Worm (Caenorhabditis elegans): Measurements from ENCODE around the gene B0393.4.
A peak's percentile ranks its signal among the peaks of the same experiment; 100 is the strongest.

Gene B0393.4

ce11 chrIII:4756983-4757382 is 6.4 kb downstream of the B0393.4 start, which contains the start of gene fbxl-2 (continued):
- TF ChIP-seq bed-2 (GFP tag; IDR thresholded peaks at IDR 0.05), result peak; percentile 82
- peak; percentile 85 for TF ChIP-seq lsl-1 (GFP tag; optimal IDR thresholded peaks at IDR 0.05)
- peak; percentile 92 for TF ChIP-seq ZK185.1 (tag; optimal IDR thresholded peaks at IDR 0.05; ENCODE audit: poor library complexity, severe bottlenecking)
- peak; percentile 63 for TF ChIP-seq egrh-3 (GFP tag; IDR thresholded peaks at IDR 0.05)
- TF ChIP-seq D2030.7 (GFP tag; IDR thresholded peaks at IDR 0.05), result peak; percentile 89
- TF ChIP-seq dpff-1 (tag; optimal IDR thresholded peaks at IDR 0.05), result no peak
- TF ChIP-seq Y67H2A.10 (GFP tag; conservative IDR thresholded peaks at IDR 0.05), result peak; percentile 71
- TF ChIP-seq ama-1 (optimal IDR thresholded peaks at IDR 0.05), result no peak
- peak in 1 of 2 experiments; percentile 54 for TF ChIP-seq ama-1 (GFP tag; optimal IDR thresholded peaks at IDR 0.05)
- TF ChIP-seq nfyb-1 (GFP tag; IDR thresholded peaks at IDR 0.05), result peak; percentile 96
- TF ChIP-seq lin-54 (GFP tag; optimal IDR thresholded peaks at IDR 0.05), result peak; percentile 99
- no peak for TF ChIP-seq F55B11.4 (tag; optimal IDR thresholded peaks at IDR 0.05; ENCODE audit: borderline replicate concordance, insufficient read depth)
- TF ChIP-seq F37B4.10 (GFP tag; IDR thresholded peaks at IDR 0.05), result 0 out of 2 replicates have a peak, but pooled peaks have one; percentile 82
- peak; percentile 95 for TF ChIP-seq ekl-4 (GFP tag; IDR thresholded peaks at IDR 0.05)
- peak; percentile 26 for TF ChIP-seq snpc-4 (GFP tag; optimal IDR thresholded peaks at IDR 0.05)
- TF ChIP-seq snpc-4 (tag; optimal IDR thresholded peaks at IDR 0.05), result peak in 3 of 4 experiments; percentile 74 to 82 (median 81)
- TF ChIP-seq athp-1 (tag; optimal IDR thresholded peaks at IDR 0.05), result peak; percentile 79
- peak; percentile 83 for TF ChIP-seq F23B12.7 (tag; optimal IDR thresholded peaks at IDR 0.05; ENCODE audit: insufficient read depth)
- no peak for TF ChIP-seq nfya-1 (tag; optimal IDR thresholded peaks at IDR 0.05; ENCODE audit: borderline replicate concordance, insufficient read depth)
- TF ChIP-seq B0035.1 (tag; optimal IDR thresholded peaks at IDR 0.05), result peak; percentile 67
- TF ChIP-seq ets-4 (GFP tag; optimal IDR thresholded peaks at IDR 0.05), result peak; percentile 35
- TF ChIP-seq nhr-90 (tag; optimal IDR thresholded peaks at IDR 0.05), result peak; percentile 60
- TF ChIP-seq ceh-100 (GFP tag; IDR thresholded peaks at IDR 0.05), result peak; percentile 83
- no peak for TF ChIP-seq ceh-58 (GFP tag; IDR thresholded peaks at IDR 0.05)
- TF ChIP-seq T07F8.4 (tag; optimal IDR thresholded peaks at IDR 0.05), result peak; percentile 0
- no peak for TF ChIP-seq hlh-26 (GFP tag; conservative IDR thresholded peaks at IDR 0.05)
- peak; percentile 85 for TF ChIP-seq hsf-1 (GFP tag; IDR thresholded peaks at IDR 0.05)
- TF ChIP-seq ztf-26 (tag; optimal IDR thresholded peaks at IDR 0.05), result peak; percentile 78
- TF ChIP-seq F10E7.11 (tag; optimal IDR thresholded peaks at IDR 0.05), result peak; percentile 34
- TF ChIP-seq F57C9.4 (tag; optimal IDR thresholded peaks at IDR 0.05), result no peak
- TF ChIP-seq lin-35 (GFP tag; optimal IDR thresholded peaks at IDR 0.05), result peak; percentile 91 to 99 (median 92)
- peak; percentile 82 for TF ChIP-seq hmg-1.2 (GFP tag; IDR thresholded peaks at IDR 0.05)
- TF ChIP-seq snpc-3.4 (tag; optimal IDR thresholded peaks at IDR 0.05), result peak; percentile 88
- peak; percentile 97 for TF ChIP-seq dox-1 (GFP tag; IDR thresholded peaks at IDR 0.05)
- peak; percentile 74 for TF ChIP-seq tbp1 (GFP tag; optimal IDR thresholded peaks at IDR 0.05)

DNA sequence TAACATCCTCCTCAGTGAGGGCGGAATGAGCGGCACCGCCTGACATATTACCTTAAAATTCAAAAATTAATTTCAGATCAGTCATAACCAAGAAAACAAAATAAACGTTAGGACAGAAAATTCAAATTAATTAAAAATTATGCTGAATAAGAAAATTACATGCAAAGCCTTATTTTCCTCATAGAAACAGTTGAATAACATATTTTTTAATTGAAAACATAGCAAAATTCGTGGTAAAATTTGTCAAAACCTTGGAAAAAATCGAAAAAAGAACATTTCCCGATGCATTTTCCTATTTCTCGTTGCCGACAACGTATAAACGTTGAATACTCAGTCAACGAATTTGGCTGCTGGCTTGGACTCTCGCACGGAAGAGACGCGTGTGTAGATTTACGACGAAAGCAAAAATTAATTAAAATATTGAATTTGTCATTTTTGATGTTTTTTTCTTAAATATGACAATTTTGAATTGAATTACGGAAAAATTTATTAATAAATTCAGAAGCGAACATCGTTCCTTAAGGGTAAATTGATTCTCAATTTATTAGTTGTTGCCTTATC is 9.3 kb downstream of the B0393.4 start, which contains the start of the genes rps-0 and rbg-3:
Gene rps-0, minus strand, starts transcription at position 51 of the 561 bp plus-strand sequence.
Gene rbg-3, plus strand, starts transcription at position 424 of the 561 bp plus-strand sequence.
- no peak for TF ChIP-seq ama-1 (optimal IDR thresholded peaks at IDR 0.05)
- no peak for TF ChIP-seq ama-1 (GFP tag; optimal IDR thresholded peaks at IDR 0.05)
- TF ChIP-seq snpc-1.1 (tag; optimal IDR thresholded peaks at IDR 0.05; ENCODE audit: insufficient read depth), result peak; percentile 13
- TF ChIP-seq F22D6.2 (tag; optimal IDR thresholded peaks at IDR 0.05), result no peak
- TF ChIP-seq C17E4.6 (GFP tag; IDR thresholded peaks at IDR 0.05), result peak; percentile 46; the same call in 1 of the 2 replicates
- TF ChIP-seq dox-1 (GFP tag; IDR thresholded peaks at IDR 0.05), result peak; percentile 87
- no peak for TF ChIP-seq egl-18 (GFP tag; IDR thresholded peaks at IDR 0.05)
- TF ChIP-seq Y67H2A.10 (GFP tag; conservative IDR thresholded peaks at IDR 0.05), result peak; percentile 57; the same call in 1 of the 2 replicates
- TF ChIP-seq lsy-27 (tag; optimal IDR thresholded peaks at IDR 0.05; ENCODE audit: borderline replicate concordance, insufficient read depth), result no peak
- no peak for TF ChIP-seq hmg-20 (GFP tag; IDR thresholded peaks at IDR 0.05)
- TF ChIP-seq ztf-3 (GFP tag; optimal IDR thresholded peaks at IDR 0.05), result no peak
- TF ChIP-seq lir-1 (GFP tag; conservative IDR thresholded peaks at IDR 0.05), result 0 out of 2 replicates have a peak, but pooled peaks have one; percentile 22
- 0 out of 2 replicates have a peak, but pooled peaks have one; percentile 35 for TF ChIP-seq B0336.3 (GFP tag; IDR thresholded peaks at IDR 0.05)
- peak; percentile 27; the same call in 1 of the 2 replicates for TF ChIP-seq ceh-100 (GFP tag; IDR thresholded peaks at IDR 0.05)
- no peak for TF ChIP-seq T07F8.4 (tag; optimal IDR thresholded peaks at IDR 0.05)
- TF ChIP-seq nfya-1 (tag; optimal IDR thresholded peaks at IDR 0.05; ENCODE audit: borderline replicate concordance, insufficient read depth), result no peak
- peak; percentile 42 for TF ChIP-seq madf-8 (GFP tag; conservative IDR thresholded peaks at IDR 0.05)
- no peak for TF ChIP-seq repo-1 (tag; optimal IDR thresholded peaks at IDR 0.05)
- TF ChIP-seq efl-1 (GFP tag; optimal IDR thresholded peaks at IDR 0.05), result peak; percentile 62

All from whole organism, young adult.